Worm (Caenorhabditis elegans) whole organism, young adult: ENCODE measurements around the gene C55B6.4.
A peak's percentile ranks its signal among the peaks of the same experiment; 100 is the strongest.

Source experiments
- B0035.1 ChIP-seq: sonication (generic microtip); optimal IDR thresholded peaks from 2 replicates; lab custom pipeline; 2016; ENCODE audit warnings: missing genetic modification characterization, mild to moderate bottlenecking, missing compliant biosample characterization, missing genotype, missing genetic modification reagents
- C06A6.2 ChIP-seq: fragments of 200-800 bp; sonication (Bioruptor generic); conservative IDR thresholded peaks from 2 replicates; pipeline ENCODE4 v1.3.6; 2022; ENCODE audit warnings: missing genetic modification characterization, missing compliant biosample characterization
- F33H1.4 ChIP-seq: fragments of 200-800 bp; sonication (Bioruptor generic); IDR thresholded peaks from 2 replicates; pipeline ENCODE4 v1.3.6; 2022; ENCODE audit warnings: missing genetic modification reagents, missing genetic modification characterization, missing compliant biosample characterization
- F57A8.1 ChIP-seq: fragments of 200-800 bp; sonication (Bioruptor generic); optimal IDR thresholded peaks from 2 replicates; lab custom pipeline; 2018; ENCODE audit warnings: mild to moderate bottlenecking, missing genetic modification characterization, moderate library complexity, missing compliant biosample characterization
- F57C9.4 ChIP-seq: sonication (generic microtip); optimal IDR thresholded peaks from 2 replicates; lab custom pipeline; 2017; ENCODE audit warnings: mild to moderate bottlenecking, missing genetic modification characterization, missing compliant biosample characterization
- K11D2.4 ChIP-seq: fragments of 200-800 bp; sonication (Bioruptor generic); IDR thresholded peaks from 2 replicates; pipeline ENCODE4 v1.3.6; 2022; ENCODE audit warnings: missing genetic modification reagents, missing genetic modification characterization, missing compliant biosample characterization
- K12H6.12 ChIP-seq: fragments of 200-800 bp; sonication (Bioruptor generic); optimal IDR thresholded peaks from 2 replicates; lab custom pipeline; 2018; ENCODE audit warnings: mild to moderate bottlenecking, missing genetic modification characterization, missing compliant biosample characterization
- akir-1 ChIP-seq: fragments of 200-800 bp; sonication (Bioruptor generic); optimal IDR thresholded peaks from 2 replicates; lab custom pipeline; 2018; ENCODE audit warnings: mild to moderate bottlenecking, missing genetic modification characterization, moderate library complexity, missing compliant biosample characterization
- aptf-3 ChIP-seq: fragments of 200-800 bp; sonication (Bioruptor generic); IDR thresholded peaks from 2 replicates; pipeline ENCODE4 v1.3.6; 2022; ENCODE audit warnings: missing genetic modification characterization, missing compliant biosample characterization
- atf-7 ChIP-seq: sonication (generic microtip); optimal IDR thresholded peaks from 2 replicates; lab custom pipeline; 2017; ENCODE audit warnings: mild to moderate bottlenecking, missing genetic modification characterization, missing compliant biosample characterization
- athp-1 ChIP-seq: sonication (generic microtip); optimal IDR thresholded peaks from 2 replicates; lab custom pipeline; 2017; ENCODE audit warnings: mild to moderate bottlenecking, missing genetic modification characterization, missing compliant biosample characterization
- attf-5 ChIP-seq: fragments of 200-800 bp; sonication (Bioruptor generic); optimal IDR thresholded peaks from 2 replicates; lab custom pipeline; 2018; ENCODE audit warnings: mild to moderate bottlenecking, missing genetic modification characterization, missing compliant biosample characterization
- bed-1 ChIP-seq: fragments of 200-800 bp; sonication (Bioruptor generic); IDR thresholded peaks from 2 replicates; pipeline ENCODE4 v1.3.6; 2022; ENCODE audit warnings: missing genetic modification reagents, missing genetic modification characterization, missing compliant biosample characterization
- cebp-1 ChIP-seq, 2 experiments: fragments of 200-800 bp in 1 of 2; sonication (Bioruptor generic) in 1 of 2; sonication (generic microtip) in 1 of 2; IDR thresholded peaks in 1 of 2; optimal IDR thresholded peaks in 1 of 2; 2 replicates each; pipeline versions ENCODE4 v1.3.6 to Lab custom; 2017 to 2022; ENCODE audit warnings: missing compliant biosample characterization in 2 of 2, missing genetic modification characterization in 2 of 2, mild to moderate bottlenecking in 1 of 2, missing genetic modification reagents in 1 of 2, moderate library complexity in 1 of 2
- ceh-27 ChIP-seq: fragments of 200-800 bp; sonication (Bioruptor generic); optimal IDR thresholded peaks from 2 replicates; lab custom pipeline; 2018; ENCODE audit warnings: mild to moderate bottlenecking, missing genetic modification characterization, moderate library complexity, missing compliant biosample characterization
- ceh-79 ChIP-seq: sonication (generic microtip); optimal IDR thresholded peaks from 2 replicates; lab custom pipeline; 2017; ENCODE audit warnings: mild to moderate bottlenecking, missing genetic modification characterization, missing compliant biosample characterization
- dox-1 ChIP-seq: fragments of 200-800 bp; sonication (Bioruptor generic); IDR thresholded peaks from 2 replicates; pipeline ENCODE4 v1.3.6; 2022; ENCODE audit warnings: missing genetic modification reagents, missing genetic modification characterization, missing compliant biosample characterization
- dpff-1 ChIP-seq: sonication (generic microtip); optimal IDR thresholded peaks from 2 replicates; lab custom pipeline; 2017; ENCODE audit warnings: mild to moderate bottlenecking, missing genetic modification characterization, missing compliant biosample characterization
- dpl-1 ChIP-seq: fragments of 150-350 bp; optimal IDR thresholded peaks from 2 replicates; lab custom pipeline; 2014; ENCODE audit warnings: missing biosample characterization, missing genetic modification reagents, missing genetic modification characterization
- efl-1 ChIP-seq: fragments of 150-350 bp; optimal IDR thresholded peaks from 2 replicates; lab custom pipeline; 2014; ENCODE audit warnings: missing biosample characterization, missing genetic modification reagents, missing genetic modification characterization
- egl-18 ChIP-seq: fragments of 200-800 bp; sonication (Bioruptor generic); IDR thresholded peaks from 2 replicates; pipeline ENCODE4 v1.3.6; 2022; ENCODE audit warnings: missing genetic modification reagents, missing genetic modification characterization, missing compliant biosample characterization
- ekl-4 ChIP-seq: fragments of 200-800 bp; sonication (Bioruptor generic); IDR thresholded peaks from 2 replicates; pipeline ENCODE4 v1.3.6; 2022; ENCODE audit warnings: missing genetic modification reagents, missing genetic modification characterization, missing compliant biosample characterization
- gei-17 ChIP-seq: fragments of 200-800 bp; sonication (Bioruptor generic); optimal IDR thresholded peaks from 2 replicates; lab custom pipeline; 2018; ENCODE audit warnings: mild to moderate bottlenecking, missing genetic modification characterization, missing compliant biosample characterization
- hlh-26 ChIP-seq: fragments of 200-800 bp; sonication (Bioruptor generic); conservative IDR thresholded peaks from 2 replicates; pipeline ENCODE4 v1.3.6; 2022; ENCODE audit warnings: missing genetic modification reagents, missing genetic modification characterization, missing compliant biosample characterization
- hmg-1.2 ChIP-seq: fragments of 200-800 bp; sonication (Bioruptor generic); IDR thresholded peaks from 2 replicates; pipeline ENCODE4 v1.3.6; 2022; ENCODE audit warnings: missing genetic modification reagents, missing genetic modification characterization, missing compliant biosample characterization
- hmg-20 ChIP-seq: fragments of 200-800 bp; sonication (Bioruptor generic); IDR thresholded peaks from 2 replicates; pipeline ENCODE4 v1.3.6; 2022; ENCODE audit warnings: missing genetic modification reagents, missing genetic modification characterization, missing compliant biosample characterization
- let-607 ChIP-seq, 2 experiments: fragments of 200-800 bp in 1 of 2; sonication (Bioruptor generic) in 1 of 2; sonication (generic microtip) in 1 of 2; optimal IDR thresholded peaks; 2 replicates each; lab custom pipeline; 2016 to 2018; ENCODE audit warnings: mild to moderate bottlenecking in 2 of 2, missing compliant biosample characterization in 2 of 2, missing genetic modification characterization in 2 of 2, moderate library complexity in 2 of 2, missing genotype in 1 of 2
- lin-54 ChIP-seq: fragments of 200-800 bp; sonication (Bioruptor generic); optimal IDR thresholded peaks from 2 replicates; lab custom pipeline; 2018; ENCODE audit warnings: mild to moderate bottlenecking, missing genetic modification characterization, missing compliant biosample characterization
- lsl-1 ChIP-seq: fragments of 200-800 bp; sonication (Bioruptor generic); optimal IDR thresholded peaks from 2 replicates; lab custom pipeline; 2018; ENCODE audit warnings: mild to moderate bottlenecking, missing genetic modification characterization, moderate library complexity, missing compliant biosample characterization
- madf-10 ChIP-seq: sonication (generic microtip); optimal IDR thresholded peaks from 2 replicates; lab custom pipeline; 2016; ENCODE audit warnings: mild to moderate bottlenecking, missing genetic modification characterization, missing compliant biosample characterization
- madf-3 ChIP-seq: fragments of 200-800 bp; sonication (Bioruptor generic); IDR thresholded peaks from 2 replicates; pipeline ENCODE4 v1.3.6; 2022; ENCODE audit warnings: missing genetic modification reagents, missing genetic modification characterization, missing compliant biosample characterization
- madf-8 ChIP-seq: fragments of 200-800 bp; sonication (Bioruptor generic); conservative IDR thresholded peaks from 2 replicates; pipeline ENCODE4 v1.3.6; 2022; ENCODE audit warnings: missing genetic modification reagents, missing genetic modification characterization, missing compliant biosample characterization
- mcd-1 ChIP-seq: fragments of 200-800 bp; sonication (Bioruptor generic); IDR thresholded peaks from 2 replicates; pipeline ENCODE4 v1.3.6; 2022; ENCODE audit warnings: missing genetic modification reagents, missing genetic modification characterization, missing compliant biosample characterization
- mes-4 ChIP-seq: sonication (generic microtip); optimal IDR thresholded peaks from 2 replicates; lab custom pipeline; 2016; ENCODE audit warnings: missing genotype, missing genetic modification characterization, missing compliant biosample characterization
- nfya-1 ChIP-seq: sonication (generic microtip); optimal IDR thresholded peaks from 2 replicates; lab custom pipeline; 2017; ENCODE audit warnings: antibody characterized with exemption, missing compliant biosample characterization, missing genetic modification characterization, borderline replicate concordance; ENCODE audit not compliant: insufficient read depth
- nhr-90 ChIP-seq: sonication (generic microtip); optimal IDR thresholded peaks from 2 replicates; lab custom pipeline; 2016; ENCODE audit warnings: missing genotype, mild to moderate bottlenecking, missing genetic modification characterization, missing compliant biosample characterization
- pbrm-1 ChIP-seq: fragments of 200-800 bp; sonication (Bioruptor generic); IDR thresholded peaks from 2 replicates; pipeline ENCODE4 v1.3.6; 2022; ENCODE audit warnings: missing genetic modification reagents, missing genetic modification characterization, missing compliant biosample characterization
- sdz-38 ChIP-seq: sonication (generic microtip); optimal IDR thresholded peaks from 2 replicates; lab custom pipeline; 2016; ENCODE audit warnings: missing genotype, missing genetic modification characterization, missing compliant biosample characterization
- sea-2 ChIP-seq: fragments of 200-800 bp; sonication (Bioruptor generic); IDR thresholded peaks from 2 replicates; pipeline ENCODE4 v1.3.6; 2022; ENCODE audit warnings: missing genetic modification characterization, missing compliant biosample characterization
- snpc-1.1 ChIP-seq: sonication (generic microtip); optimal IDR thresholded peaks from 2 replicates; lab custom pipeline; 2017; ENCODE audit warnings: missing genetic modification characterization, mild to moderate bottlenecking, missing compliant biosample characterization, antibody characterized with exemption, moderate library complexity, missing genotype, missing genetic modification reagents; ENCODE audit not compliant: insufficient read depth
- somi-1 ChIP-seq: fragments of 200-800 bp; sonication (Bioruptor generic); optimal IDR thresholded peaks from 2 replicates; lab custom pipeline; 2018; ENCODE audit warnings: mild to moderate bottlenecking, missing genetic modification characterization, missing compliant biosample characterization
- ztf-22 ChIP-seq: fragments of 200-800 bp; sonication (Bioruptor generic); optimal IDR thresholded peaks from 2 replicates; lab custom pipeline; 2018; ENCODE audit warnings: mild to moderate bottlenecking, missing genetic modification characterization, moderate library complexity, missing compliant biosample characterization
- ztf-25 ChIP-seq: fragments of 200-800 bp; sonication (Bioruptor generic); IDR thresholded peaks from 2 replicates; pipeline ENCODE4 v1.3.6; 2022; ENCODE audit warnings: missing genetic modification reagents, missing genetic modification characterization, missing compliant biosample characterization

The C55B6.4 gene

ce11 chrX:7193894-7194614 is 6.6 kb upstream of the C55B6.4 start, which contains the start of gene dnj-7 (continued):
- TF ChIP-seq bed-1 (GFP tag; lab: Robert Waterston, UW), result no peak
- TF ChIP-seq sdz-38, result no peak
- TF ChIP-seq egl-18, result no peak
- no peak for TF ChIP-seq ekl-4 (GFP tag; lab: Robert Waterston, UW)
- TF ChIP-seq attf-5, result peak; percentile 49

ce11 chrX:7191882-7192281 is 4.4 kb upstream of the C55B6.4 start, which contains the start of gene C55B6.7:
Gene C55B6.7, minus strand, starts transcription at chrX:7191982.
- TF ChIP-seq K11D2.4 (GFP tag; lab: Robert Waterston, UW) (no peak), F57A8.1 (GFP tag; lab: Kevin White, UChicago) (no peak), akir-1 (GFP tag; lab: Kevin White, UChicago) (no peak)

ce11 chrX:7181627-7182026 is 5.9 kb downstream of the C55B6.4 start:
- TF ChIP-seq let-607 (tag; optimal IDR thresholded peaks at IDR 0.05; lab: Kevin White, UChicago), result peak in 1 of 2 experiments; percentile 88
- TF ChIP-seq madf-3 (GFP tag; lab: Robert Waterston, UW), result 0 out of 2 replicates have a peak, but pooled peaks have one; percentile 45
- TF ChIP-seq hmg-1.2 (GFP tag; lab: Robert Waterston, UW), result peak; percentile 66; the same call in 1 of the 2 replicates
- TF ChIP-seq dpl-1 (GFP tag; lab: Kevin White, UChicago), result no peak
- TF ChIP-seq B0035.1, result peak; percentile 84
- TF ChIP-seq cebp-1 (GFP tag; IDR thresholded peaks at IDR 0.05; lab: Robert Waterston, UW), result 0 out of 2 replicates have a peak, but pooled peaks have one; percentile 70
- TF ChIP-seq cebp-1 (tag; optimal IDR thresholded peaks at IDR 0.05; lab: Kevin White, UChicago), result no peak
- TF ChIP-seq mcd-1, result no peak
- TF ChIP-seq nfya-1 (tag; lab: Kevin White, UChicago), result no peak
- peak; percentile 88 for TF ChIP-seq somi-1
- no peak for TF ChIP-seq K12H6.12
- no peak for TF ChIP-seq athp-1
- peak; percentile 64 for TF ChIP-seq ztf-22
- TF ChIP-seq atf-7 (tag; lab: Kevin White, UChicago), result peak; percentile 94
- no peak for TF ChIP-seq aptf-3 (GFP tag; lab: Robert Waterston, UW)
- no peak for TF ChIP-seq efl-1 (GFP tag; lab: Kevin White, UChicago)
- 0 out of 2 replicates have a peak, but pooled peaks have one; percentile 54 for TF ChIP-seq egl-18
- TF ChIP-seq ceh-79, result no peak
- TF ChIP-seq madf-8, result no peak
- no peak for TF ChIP-seq ztf-25 (GFP tag; lab: Robert Waterston, UW)
- TF ChIP-seq mes-4 (tag; lab: Kevin White, UChicago), result no peak
- TF ChIP-seq madf-10 (tag; lab: Kevin White, UChicago), result peak; percentile 77
- TF ChIP-seq dox-1 (GFP tag; lab: Robert Waterston, UW), result peak; percentile 97; the same call in 1 of the 2 replicates
- peak; percentile 92 for TF ChIP-seq hmg-20
- TF ChIP-seq F33H1.4 (GFP tag; lab: Robert Waterston, UW), result no peak
- TF ChIP-seq hlh-26, result no peak
- TF ChIP-seq lsl-1 (GFP tag; lab: Kevin White, UChicago), result no peak
- TF ChIP-seq ceh-27 (GFP tag; lab: Kevin White, UChicago), result peak; percentile 92
- no peak for TF ChIP-seq sea-2 (GFP tag; lab: Robert Waterston, UW)
- TF ChIP-seq gei-17, result peak; percentile 96
- TF ChIP-seq lin-54, result no peak
- TF ChIP-seq C06A6.2 (GFP tag; lab: Robert Waterston, UW), result peak; percentile 85
- no peak for TF ChIP-seq dpff-1 (tag; lab: Kevin White, UChicago)
- TF ChIP-seq nhr-90, result no peak
- no peak for TF ChIP-seq F57C9.4 (tag; lab: Kevin White, UChicago)
- TF ChIP-seq snpc-1.1 (tag; lab: Kevin White, UChicago), result no peak
- peak; percentile 89 for TF ChIP-seq pbrm-1 (GFP tag; lab: Robert Waterston, UW)
